Worm (Caenorhabditis elegans) whole organism, L4 larva: ENCODE measurements around the gene rpi-2.
A peak's percentile ranks its signal among the peaks of the same experiment; 100 is the strongest.

ENCODE experiments used
- D1046.2 ChIP-seq: fragments of 200-800 bp; sonication (Bioruptor generic); IDR thresholded peaks from 2 replicates; pipeline ENCODE4 v1.3.6; 2022; ENCODE audit warnings: missing genetic modification characterization, missing compliant biosample characterization
- F10B5.3 ChIP-seq: sonication (generic microtip); optimal IDR thresholded peaks from 2 replicates; lab custom pipeline; 2016; ENCODE audit warnings: mild to moderate bottlenecking, missing genetic modification characterization, missing compliant biosample characterization
- F26F4.8 ChIP-seq: fragments of 200-800 bp; sonication (Bioruptor generic); conservative IDR thresholded peaks from 2 replicates; pipeline ENCODE4 v1.3.6; 2022; ENCODE audit warnings: missing genetic modification characterization, missing compliant biosample characterization
- F37D6.2 ChIP-seq: sonication (generic microtip); optimal IDR thresholded peaks from 2 replicates; lab custom pipeline; 2016; ENCODE audit warnings: mild to moderate bottlenecking, missing genetic modification characterization, missing compliant biosample characterization
- T20F7.1 ChIP-seq: fragments of 200-800 bp; sonication (Bioruptor generic); optimal IDR thresholded peaks from 2 replicates; lab custom pipeline; 2018; ENCODE audit warnings: mild to moderate bottlenecking, missing genetic modification characterization, missing compliant biosample characterization
- T26A8.4 ChIP-seq: fragments of 200-800 bp; sonication (Bioruptor generic); IDR thresholded peaks from 2 replicates; pipeline ENCODE4 v1.3.6; 2022; ENCODE audit warnings: missing genetic modification characterization, missing compliant biosample characterization
- Y105C5A.15 ChIP-seq: fragments of 200-800 bp; sonication (Bioruptor generic); IDR thresholded peaks from 2 replicates; pipeline ENCODE4 v1.3.6; 2022; ENCODE audit warnings: missing genetic modification characterization, missing compliant biosample characterization
- Y48G9A.11 ChIP-seq: fragments of 200-800 bp; sonication (Bioruptor generic); IDR thresholded peaks from 2 replicates; pipeline ENCODE4 v1.3.6; 2022; ENCODE audit warnings: missing genetic modification reagents, missing genetic modification characterization, missing compliant biosample characterization
- ZK337.2 ChIP-seq: fragments of 200-800 bp; sonication (Bioruptor generic); IDR thresholded peaks from 2 replicates; pipeline ENCODE4 v1.3.6; 2022; ENCODE audit warnings: missing genetic modification reagents, missing genetic modification characterization, missing compliant biosample characterization
- arid-1 ChIP-seq: fragments of 200-800 bp; sonication (Bioruptor generic); conservative IDR thresholded peaks from 2 replicates; pipeline ENCODE4 v1.3.6; 2022; ENCODE audit warnings: missing genetic modification reagents, missing genetic modification characterization, missing compliant biosample characterization
- attf-4 ChIP-seq: sonication (generic microtip); optimal IDR thresholded peaks from 3 replicates; lab custom pipeline; 2017; ENCODE audit warnings: missing biosample characterization, missing genetic modification characterization
- ctbp-1 ChIP-seq: fragments of 200-800 bp; sonication (Bioruptor generic); IDR thresholded peaks from 2 replicates; pipeline ENCODE4 v1.3.6; 2022; ENCODE audit warnings: missing genetic modification reagents, missing genetic modification characterization, missing compliant biosample characterization
- daf-16 ChIP-seq, 3 experiments: sonication (generic microtip); optimal IDR thresholded peaks; 2 replicates each; lab custom pipeline; 2016 to 2017; ENCODE audit warnings: missing genetic modification characterization in 3 of 3, missing genetic modification reagents in 3 of 3, mild to moderate bottlenecking in 2 of 3, missing compliant biosample characterization in 2 of 3, missing biosample characterization in 1 of 3, moderate library complexity in 1 of 3
- dmd-9 ChIP-seq: fragments of 200-800 bp; sonication (Bioruptor generic); IDR thresholded peaks from 2 replicates; pipeline ENCODE4 v1.3.6; 2022; ENCODE audit warnings: missing genetic modification reagents, missing genetic modification characterization, missing compliant biosample characterization
- dpl-1 ChIP-seq: fragments of 150-350 bp; optimal IDR thresholded peaks from 2 replicates; lab custom pipeline; 2014; ENCODE audit warnings: missing biosample characterization, missing genetic modification reagents, missing genetic modification characterization
- dve-1 ChIP-seq: sonication (generic microtip); optimal IDR thresholded peaks from 2 replicates; lab custom pipeline; 2017; ENCODE audit warnings: antibody characterized with exemption, mild to moderate bottlenecking, missing genetic modification characterization, missing compliant biosample characterization; ENCODE audit not compliant: insufficient read depth
- fos-1 ChIP-seq: fragments of 150-350 bp; optimal IDR thresholded peaks from 2 replicates; lab custom pipeline; 2014; ENCODE audit warnings: missing biosample characterization, missing genetic modification characterization
- hif-1 ChIP-seq, 2 experiments: sonication (generic microtip); optimal IDR thresholded peaks; 2 replicates each; lab custom pipeline; 2016 to 2017; ENCODE audit warnings: missing compliant biosample characterization in 2 of 2, missing genetic modification characterization in 2 of 2, missing genetic modification reagents in 2 of 2, missing genotype in 2 of 2, mild to moderate bottlenecking in 1 of 2
- hlh-30 ChIP-seq: sonication (generic microtip); optimal IDR thresholded peaks from 2 replicates; lab custom pipeline; 2017; ENCODE audit warnings: antibody characterized with exemption, mild to moderate bottlenecking, missing genetic modification characterization, missing compliant biosample characterization; ENCODE audit not compliant: insufficient read depth
- lim-7 ChIP-seq: fragments of 200-800 bp; sonication (Bioruptor generic); IDR thresholded peaks from 2 replicates; pipeline ENCODE4 v1.3.6; 2022; ENCODE audit warnings: missing genetic modification characterization, missing compliant biosample characterization
- lin-15B ChIP-seq: fragments of 150-350 bp; sonication (generic microtip); optimal IDR thresholded peaks from 3 replicates; lab custom pipeline; 2014; ENCODE audit warnings: missing biosample characterization, missing genetic modification characterization
- lin-38 ChIP-seq: fragments of 200-800 bp; sonication (Bioruptor generic); IDR thresholded peaks from 2 replicates; pipeline ENCODE4 v1.3.6; 2022; ENCODE audit warnings: missing genetic modification reagents, missing genetic modification characterization, missing compliant biosample characterization
- lin-39 ChIP-seq: fragments of 150-350 bp; optimal IDR thresholded peaks from 2 replicates; lab custom pipeline; 2014; ENCODE audit warnings: missing biosample characterization, missing genetic modification reagents, missing genetic modification characterization
- lsy-2 ChIP-seq, 2 experiments: fragments of 150-350 bp in 1 of 2; sonication (generic microtip) in 1 of 2; optimal IDR thresholded peaks; 2 replicates each; lab custom pipeline; 2014 to 2017; ENCODE audit warnings: missing biosample characterization in 2 of 2, missing genetic modification characterization in 2 of 2
- mdl-1 ChIP-seq, 2 experiments: fragments of 150-350 bp in 1 of 2; sonication (generic microtip) in 1 of 2; optimal IDR thresholded peaks; 2 replicates each; lab custom pipeline; 2014 to 2017; ENCODE audit warnings: missing biosample characterization in 2 of 2, missing genetic modification characterization in 2 of 2
- mdt-29 ChIP-seq: fragments of 200-800 bp; sonication (Bioruptor generic); IDR thresholded peaks from 2 replicates; pipeline ENCODE4 v1.3.6; 2022; ENCODE audit warnings: missing genetic modification reagents, missing genetic modification characterization, missing compliant biosample characterization
- mep-1 ChIP-seq: fragments of 150-350 bp; sonication (generic microtip); optimal IDR thresholded peaks from 3 replicates; lab custom pipeline; 2014; ENCODE audit warnings: missing biosample characterization, missing genetic modification characterization
- mes-2 ChIP-seq: sonication (generic microtip); optimal IDR thresholded peaks from 2 replicates; lab custom pipeline; 2016; ENCODE audit warnings: missing genotype, mild to moderate bottlenecking, missing genetic modification characterization, missing compliant biosample characterization; ENCODE audit not compliant: poor library complexity, severe bottlenecking
- mxl-3 ChIP-seq: fragments of 200-800 bp; sonication (Bioruptor generic); optimal IDR thresholded peaks from 2 replicates; lab custom pipeline; 2018; ENCODE audit warnings: mild to moderate bottlenecking, missing genetic modification characterization, missing compliant biosample characterization
- nhr-10 ChIP-seq: fragments of 150-350 bp; optimal IDR thresholded peaks from 2 replicates; lab custom pipeline; 2014; ENCODE audit warnings: missing biosample characterization, missing genetic modification characterization
- nhr-102 ChIP-seq: sonication (generic microtip); optimal IDR thresholded peaks from 2 replicates; lab custom pipeline; 2016; ENCODE audit warnings: mild to moderate bottlenecking, missing genetic modification characterization, moderate library complexity, missing compliant biosample characterization
- nhr-111 ChIP-seq: fragments of 200-800 bp; sonication (Bioruptor generic); optimal IDR thresholded peaks from 2 replicates; lab custom pipeline; 2018; ENCODE audit warnings: mild to moderate bottlenecking, missing genetic modification characterization, missing compliant biosample characterization
- nhr-237 ChIP-seq: sonication (generic microtip); optimal IDR thresholded peaks from 2 replicates; lab custom pipeline; 2017; ENCODE audit warnings: missing biosample characterization, missing genetic modification characterization
- nhr-25 ChIP-seq: sonication (generic microtip); optimal IDR thresholded peaks from 2 replicates; lab custom pipeline; 2017; ENCODE audit warnings: missing genetic modification characterization, mild to moderate bottlenecking, missing compliant biosample characterization, antibody characterized with exemption, moderate library complexity, borderline replicate concordance; ENCODE audit not compliant: insufficient read depth
- nhr-28 ChIP-seq: fragments of 150-350 bp; optimal IDR thresholded peaks from 2 replicates; lab custom pipeline; 2014; ENCODE audit warnings: missing biosample characterization, missing genetic modification characterization
- nhr-48 ChIP-seq: sonication (generic microtip); optimal IDR thresholded peaks from 2 replicates; lab custom pipeline; 2016; ENCODE audit warnings: mild to moderate bottlenecking, missing genetic modification characterization, missing compliant biosample characterization
- nhr-6 ChIP-seq: fragments of 150-350 bp; optimal IDR thresholded peaks from 2 replicates; lab custom pipeline; 2014; ENCODE audit warnings: missing biosample characterization, missing genetic modification characterization
- nhr-77 ChIP-seq: fragments of 150-350 bp; optimal IDR thresholded peaks from 2 replicates; lab custom pipeline; 2014; ENCODE audit warnings: missing biosample characterization, missing genetic modification characterization
- pha-4 ChIP-seq, 2 experiments: fragments of 150-350 bp in 1 of 2; fragments of 200-800 bp in 1 of 2; sonication (Bioruptor generic) in 1 of 2; IDR thresholded peaks in 1 of 2; optimal IDR thresholded peaks in 1 of 2; 2 replicates each; pipeline versions ENCODE4 v1.3.6 to Lab custom; 2014 to 2022; ENCODE audit warnings: missing genetic modification characterization in 2 of 2, missing genetic modification reagents in 2 of 2, missing biosample characterization in 1 of 2, missing compliant biosample characterization in 1 of 2
- php-3 ChIP-seq: fragments of 200-800 bp; sonication (Bioruptor generic); IDR thresholded peaks from 2 replicates; pipeline ENCODE4 v1.3.6; 2022; ENCODE audit warnings: missing genetic modification reagents, missing genetic modification characterization, missing compliant biosample characterization
- pqm-1 ChIP-seq: sonication (generic microtip); optimal IDR thresholded peaks from 2 replicates; lab custom pipeline; 2017; ENCODE audit warnings: missing biosample characterization, missing genetic modification characterization
- saeg-2 ChIP-seq: fragments of 200-800 bp; sonication (Bioruptor generic); IDR thresholded peaks from 2 replicates; pipeline ENCODE4 v1.3.6; 2022; ENCODE audit warnings: missing genetic modification reagents, missing genetic modification characterization, missing compliant biosample characterization
- sdz-12 ChIP-seq: fragments of 200-800 bp; sonication (Bioruptor generic); optimal IDR thresholded peaks from 2 replicates; lab custom pipeline; 2018; ENCODE audit warnings: mild to moderate bottlenecking, missing genetic modification characterization, missing compliant biosample characterization
- tra-1 ChIP-seq: fragments of 200-800 bp; sonication (Bioruptor generic); IDR thresholded peaks from 2 replicates; pipeline ENCODE4 v1.3.6; 2022; ENCODE audit warnings: missing genetic modification reagents, missing genetic modification characterization, missing compliant biosample characterization
- zag-1 ChIP-seq: fragments of 150-350 bp; optimal IDR thresholded peaks from 2 replicates; lab custom pipeline; 2014; ENCODE audit warnings: missing biosample characterization, missing genetic modification characterization
- zfp-2 ChIP-seq: sonication (generic microtip); optimal IDR thresholded peaks from 2 replicates; lab custom pipeline; 2016; ENCODE audit warnings: mild to moderate bottlenecking, missing genetic modification characterization, missing compliant biosample characterization
- zip-2 ChIP-seq: fragments of 150-350 bp; optimal IDR thresholded peaks from 2 replicates; lab custom pipeline; 2014; ENCODE audit warnings: missing biosample characterization, missing genetic modification characterization
- ztf-7 ChIP-seq: fragments of 150-350 bp; optimal IDR thresholded peaks from 2 replicates; lab custom pipeline; 2014; ENCODE audit warnings: missing biosample characterization, missing genetic modification characterization

Gene rpi-2

DNA sequence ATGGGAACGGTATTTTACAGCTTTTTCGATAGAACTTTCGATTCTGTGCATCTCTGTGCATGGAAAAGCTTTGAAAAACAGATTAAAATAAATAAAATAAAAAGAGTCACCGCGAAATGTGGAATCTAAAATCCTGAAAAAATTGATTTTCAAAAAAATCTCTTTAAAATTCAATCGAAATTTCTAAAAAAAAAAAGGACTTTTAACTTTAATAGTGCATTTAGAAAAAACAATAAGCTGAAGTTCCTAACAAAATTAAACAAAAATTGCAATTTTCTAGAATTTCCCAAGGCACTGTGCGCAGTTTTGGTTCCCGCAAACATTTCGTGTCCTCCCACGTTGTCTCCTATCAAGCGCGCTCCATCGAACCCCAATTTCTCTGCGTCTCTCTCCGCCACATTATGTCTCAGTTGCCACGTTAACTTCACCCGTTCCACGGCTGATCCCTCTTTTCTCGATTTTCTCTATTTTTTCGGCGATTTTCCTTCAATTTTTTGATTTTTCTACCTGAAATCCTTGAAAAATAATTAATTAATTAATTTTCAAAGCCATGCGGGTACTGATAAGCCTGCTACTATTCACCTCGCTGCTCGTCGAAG is 34.5 kb downstream of the rpi-2 start, which contains the start of the genes Y41D4A.6 and Y41D4A.4:
Gene Y41D4A.6 (minus strand): TSS at position 51 of the 599 bp plus-strand sequence.
Gene Y41D4A.4 (plus strand): TSS at position 549 of the 599 bp plus-strand sequence.
- TF ChIP-seq F37D6.2 (tag; lab: Kevin White, UChicago) (peak; percentile 54), F26F4.8 (GFP tag; lab: Robert Waterston, UW) (no peak), lin-39 (tag; lab: Kevin White, UChicago) (no peak), T20F7.1 (GFP tag; lab: Kevin White, UChicago) (peak; percentile 73), D1046.2 (no peak), lim-7 (0 out of 2 replicates have a peak, but pooled peaks have one; percentile 48), daf-16 (GFP tag; optimal IDR thresholded peaks at IDR 0.05; lab: Kevin White, UChicago) (no peak), daf-16 (tag; optimal IDR thresholded peaks at IDR 0.05; lab: Kevin White, UChicago) (peak; percentile 19), Y48G9A.11 (GFP tag; lab: Robert Waterston, UW) (peak; percentile 71), ctbp-1 (peak; percentile 61; the same call in 1 of the 2 replicates), nhr-77 (peak; percentile 77), lsy-2 (tag; optimal IDR thresholded peaks at IDR 0.05; lab: Kevin White, UChicago) (peak; percentile 3 to 83), arid-1 (peak; percentile 61), T26A8.4 (0 out of 2 replicates have a peak, but pooled peaks have one; percentile 22), php-3 (GFP tag; lab: Robert Waterston, UW) (0 out of 2 replicates have a peak, but pooled peaks have one; percentile 24), hlh-30 (tag; lab: Kevin White, UChicago) (peak; percentile 53), nhr-28 (tag; lab: Kevin White, UChicago) (peak; percentile 81), nhr-6 (tag; lab: Kevin White, UChicago) (peak; percentile 73), nhr-10 (tag; lab: Kevin White, UChicago) (no peak), dmd-9 (peak; percentile 30; the same call in 1 of the 2 replicates), pqm-1 (tag; lab: Kevin White, UChicago) (no peak), nhr-237 (tag; lab: Kevin White, UChicago) (no peak), mdl-1 (tag; optimal IDR thresholded peaks at IDR 0.05; lab: Kevin White, UChicago) (peak; percentile 40 to 78), ZK337.2 (GFP tag; lab: Robert Waterston, UW) (peak; percentile 86), mdt-29 (GFP tag; lab: Robert Waterston, UW) (no peak), dve-1 (tag; lab: Kevin White, UChicago) (peak; percentile 75), mep-1 (peak; percentile 89), lin-38 (GFP tag; lab: Robert Waterston, UW) (peak; percentile 98), mxl-3 (GFP tag; lab: Kevin White, UChicago) (peak; percentile 91), lin-15B (tag; lab: Kevin White, UChicago) (peak; percentile 37), fos-1 (tag; lab: Kevin White, UChicago) (no peak), saeg-2 (GFP tag; lab: Robert Waterston, UW) (no peak), F10B5.3 (tag; lab: Kevin White, UChicago) (no peak), attf-4 (tag; lab: Kevin White, UChicago) (no peak), zag-1 (no peak), nhr-111 (GFP tag; lab: Kevin White, UChicago) (no peak), ztf-7 (tag; lab: Kevin White, UChicago) (peak; percentile 10), Y105C5A.15 (no peak), pha-4 (GFP tag; IDR thresholded peaks at IDR 0.05; lab: Robert Waterston, UW) (0 out of 2 replicates have a peak, but pooled peaks have one; percentile 54), pha-4 (tag; optimal IDR thresholded peaks at IDR 0.05; lab: Kevin White, UChicago) (peak; percentile 54), zip-2 (tag; lab: Kevin White, UChicago) (no peak), nhr-48 (tag; lab: Kevin White, UChicago) (peak; percentile 31), hif-1 (tag; optimal IDR thresholded peaks at IDR 0.05; lab: Kevin White, UChicago) (peak in 1 of 2 experiments; percentile 94), sdz-12 (peak; percentile 53), dpl-1 (GFP tag; lab: Kevin White, UChicago) (peak; percentile 68), mes-2 (tag; lab: Kevin White, UChicago) (peak; percentile 96), zfp-2 (peak; percentile 10), nhr-102 (peak; percentile 48), tra-1 (GFP tag; lab: Robert Waterston, UW) (no peak), nhr-25 (tag; lab: Kevin White, UChicago) (peak; percentile 77)
